Fruit fly (Drosophila melanogaster): ENCODE results near the gene vilya.

Gene vilya

DNA sequence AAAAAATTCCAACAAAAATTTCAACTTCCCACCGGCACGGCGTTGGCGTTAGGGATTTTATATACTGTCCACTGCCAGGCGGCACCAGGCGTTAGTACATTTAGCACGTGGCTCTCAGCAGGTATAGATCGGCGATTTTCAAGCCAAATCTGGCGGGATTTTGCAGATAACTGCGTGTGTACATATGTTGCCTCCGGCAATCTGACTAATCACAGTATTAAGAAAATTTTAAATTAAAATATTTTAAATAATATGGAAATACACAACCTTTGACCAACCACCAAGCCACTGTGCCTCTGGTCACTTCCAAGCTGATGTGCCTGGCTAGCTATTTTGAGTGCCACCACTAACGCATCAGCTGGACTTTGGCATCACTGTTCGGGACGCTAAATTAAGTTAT, 5.6 kb downstream of the vilya start, which contains the start of the genes ttm50 and CG2712 (continued):
- TF ChIP-seq Hr3 (GFP tag; optimal IDR thresholded peaks at IDR 0.05) (peak; percentile 54), tgo (GFP tag; IDR thresholded peaks at IDR 0.05) (peak; percentile 49; the same call in 1 of the 3 replicates), CG17186 (GFP tag; optimal IDR thresholded peaks at IDR 0.05) (peak; percentile 94), cwo (GFP tag; optimal IDR thresholded peaks at IDR 0.05) (peak; percentile 43), Sry-β (GFP tag; optimal IDR thresholded peaks at IDR 0.05) (peak; percentile 98), Asciz (GFP tag; optimal IDR thresholded peaks at IDR 0.05) (no peak), chinmo (GFP tag; IDR thresholded peaks at IDR 0.05; ENCODE audit: partially characterized antibody) (no peak), Rfx (GFP tag; IDR thresholded peaks at IDR 0.05) (peak; percentile 71), ssp (GFP tag; IDR thresholded peaks at IDR 0.05) (peak; percentile 57; the same call in 1 of the 2 replicates), nau (GFP tag; optimal IDR thresholded peaks at IDR 0.05) (no peak), zfh1 (GFP tag; IDR thresholded peaks at IDR 0.05) (no peak), Atf3 (GFP tag; optimal IDR thresholded peaks at IDR 0.05) (no peak), Gug (GFP tag; IDR thresholded peaks at IDR 0.05) (peak; percentile 30; the same call in 1 of the 4 replicates), CG3995 (GFP tag; optimal IDR thresholded peaks at IDR 0.05) (peak; percentile 55), CG13296 (GFP tag; optimal IDR thresholded peaks at IDR 0.05) (no peak), Gsc (GFP tag; IDR thresholded peaks at IDR 0.05) (no peak), stwl (tag; optimal IDR thresholded peaks at IDR 0.05) (peak; percentile 14), CG12071 (GFP tag; optimal IDR thresholded peaks at IDR 0.05) (no peak), CG33557 (GFP tag; optimal IDR thresholded peaks at IDR 0.05) (peak; percentile 48), Six4 (GFP tag; optimal IDR thresholded peaks at IDR 0.05) (peak; percentile 13), vvl (GFP tag; IDR thresholded peaks at IDR 0.05) (peak; percentile 53; the same call in 1 of the 2 replicates), pho (GFP tag; optimal IDR thresholded peaks at IDR 0.05) (no peak), CG7271 (tag; optimal IDR thresholded peaks at IDR 0.05) (no peak), lilli (GFP tag; optimal IDR thresholded peaks at IDR 0.05) (peak; percentile 57), CG30020 (tag; optimal IDR thresholded peaks at IDR 0.05) (peak; percentile 52), CG10274 (GFP tag; optimal IDR thresholded peaks at IDR 0.05) (no peak), tin (GFP tag; optimal IDR thresholded peaks at IDR 0.05) (peak; percentile 45), sob (GFP tag; IDR thresholded peaks at IDR 0.05) (peak; percentile 58; the same call in 1 of the 2 replicates), sisA (GFP tag; IDR thresholded peaks at IDR 0.05) (peak; percentile 40; the same call in 1 of the 2 replicates), Med (GFP tag) (peak; percentile 62), CG6683 (GFP tag; optimal IDR thresholded peaks at IDR 0.05) (peak; percentile 15), Taf1 (GFP tag; IDR thresholded peaks at IDR 0.05) (0 out of 2 replicates have a peak, but pooled peaks have one; percentile 11), Optix (GFP tag; IDR thresholded peaks at IDR 0.05) (peak; percentile 31; the same call in 1 of the 3 replicates), NC2α (GFP tag; optimal IDR thresholded peaks at IDR 0.05) (no peak), Dfd (GFP tag; optimal IDR thresholded peaks at IDR 0.05) (no peak), CG9817 (tag; optimal IDR thresholded peaks at IDR 0.05) (peak; percentile 66), Usf (GFP tag; optimal IDR thresholded peaks at IDR 0.05) (peak; percentile 47), Dll (GFP tag; IDR thresholded peaks at IDR 0.05; ENCODE audit: partially characterized antibody) (0 out of 4 replicates have a peak, but pooled peaks have one; percentile 14), CG7556 (GFP tag; optimal IDR thresholded peaks at IDR 0.05) (peak; percentile 48), Ets65A (GFP tag) (peak; percentile 62), row (GFP tag; IDR thresholded peaks at IDR 0.05) (peak; percentile 93), Hr39 (optimal IDR thresholded peaks at IDR 0.05) (no peak), Ptx1 (GFP tag; IDR thresholded peaks at IDR 0.05) (peak; percentile 71), CG17361 (GFP tag; IDR thresholded peaks at IDR 0.05) (no peak; the same call in none of the 3 replicates), CG6689 (GFP tag; IDR thresholded peaks at IDR 0.05) (peak; percentile 67), Ets97D (GFP tag; optimal IDR thresholded peaks at IDR 0.05) (peak; percentile 10), az2 (GFP tag; optimal IDR thresholded peaks at IDR 0.05) (peak; percentile 49), Aef1 (GFP tag; IDR thresholded peaks at IDR 0.05) (no peak), phol (tag; optimal IDR thresholded peaks at IDR 0.05) (peak; percentile 75), CG31224 (GFP tag; IDR thresholded peaks at IDR 0.05) (0 out of 2 replicates have a peak, but pooled peaks have one; percentile 40), CG8924 (tag; optimal IDR thresholded peaks at IDR 0.05) (peak; percentile 74), tx (GFP tag; optimal IDR thresholded peaks at IDR 0.05) (no peak)
